Worm (Caenorhabditis elegans) whole organism, L1 larva: ENCODE measurements around the gene aly-3.
A peak's percentile ranks its signal among the peaks of the same experiment; 100 is the strongest.

ENCODE experiments used
- C04F5.9 ChIP-seq: sonication (generic microtip); optimal IDR thresholded peaks from 2 replicates; lab custom pipeline; 2016; ENCODE audit warnings: missing genetic modification characterization, missing compliant biosample characterization
- C16A3.4 ChIP-seq: fragments of 150-350 bp; optimal IDR thresholded peaks from 2 replicates; lab custom pipeline; 2014; ENCODE audit warnings: missing biosample characterization, missing genetic modification characterization
- Y116A8C.19 ChIP-seq: sonication (generic microtip); optimal IDR thresholded peaks from 2 replicates; lab custom pipeline; 2016; ENCODE audit warnings: missing compliant biosample characterization, missing genetic modification characterization, borderline replicate concordance
- alr-1 ChIP-seq: fragments of 200-800 bp; sonication (Bioruptor generic); optimal IDR thresholded peaks from 2 replicates; lab custom pipeline; 2018; ENCODE audit warnings: borderline replicate concordance, mild to moderate bottlenecking, missing genetic modification characterization, missing compliant biosample characterization
- blmp-1 ChIP-seq: fragments of 150-350 bp; optimal IDR thresholded peaks from 2 replicates; lab custom pipeline; 2014; ENCODE audit warnings: missing biosample characterization, missing genetic modification characterization
- ceh-82 ChIP-seq, 3 experiments: fragments of 150-350 bp in 1 of 3; sonication (generic microtip) in 2 of 3; optimal IDR thresholded peaks; 2 replicates each; lab custom pipeline; 2014 to 2017; ENCODE audit warnings: missing biosample characterization in 3 of 3, missing genetic modification characterization in 3 of 3
- ceh-88 ChIP-seq: fragments of 200-800 bp; sonication (Bioruptor generic); IDR thresholded peaks from 2 replicates; pipeline ENCODE4 v1.3.6; 2022; ENCODE audit warnings: missing genetic modification characterization, missing compliant biosample characterization
- ces-1 ChIP-seq: fragments of 150-350 bp; optimal IDR thresholded peaks from 2 replicates; lab custom pipeline; 2014; ENCODE audit warnings: missing biosample characterization, missing genetic modification reagents, missing genetic modification characterization
- dsc-1 ChIP-seq: sonication (generic microtip); optimal IDR thresholded peaks from 2 replicates; lab custom pipeline; 2016; ENCODE audit warnings: mild to moderate bottlenecking, missing genetic modification characterization, missing compliant biosample characterization
- efl-3 ChIP-seq: fragments of 200-800 bp; sonication (Bioruptor generic); optimal IDR thresholded peaks from 2 replicates; lab custom pipeline; 2018; ENCODE audit warnings: mild to moderate bottlenecking, missing genetic modification characterization, missing compliant biosample characterization
- egl-13 ChIP-seq: sonication (generic microtip); optimal IDR thresholded peaks from 2 replicates; lab custom pipeline; 2016; ENCODE audit warnings: missing genotype, missing genetic modification reagents, missing genetic modification characterization, missing compliant biosample characterization
- egl-27 ChIP-seq, 2 experiments: fragments of 150-350 bp in 1 of 2; sonication (generic microtip); optimal IDR thresholded peaks; 3 replicates each; lab custom pipeline; 2017 to 2018; ENCODE audit warnings: missing biosample characterization in 2 of 2, missing genetic modification characterization in 2 of 2, missing genetic modification reagents in 2 of 2
- elt-2 ChIP-seq: sonication (generic microtip); optimal IDR thresholded peaks from 2 replicates; lab custom pipeline; 2016; ENCODE audit warnings: missing genetic modification characterization, mild to moderate bottlenecking, inconsistent platforms, missing compliant biosample characterization, missing genetic modification reagents
- elt-3 ChIP-seq, 6 experiments: fragments of 150-350 bp in 1 of 6; sonication (generic microtip); optimal IDR thresholded peaks; 2 replicates each; lab custom pipeline; 2017 to 2018; ENCODE audit warnings: missing biosample characterization in 6 of 6, missing genetic modification characterization in 6 of 6, inconsistent platforms in 1 of 6
- fkh-10 ChIP-seq: sonication (generic microtip); optimal IDR thresholded peaks from 2 replicates; lab custom pipeline; 2017; ENCODE audit warnings: missing biosample characterization, missing genetic modification reagents, missing genetic modification characterization
- fkh-8 ChIP-seq: sonication (generic microtip); optimal IDR thresholded peaks from 2 replicates; lab custom pipeline; 2016; ENCODE audit warnings: mild to moderate bottlenecking, missing genetic modification characterization, missing compliant biosample characterization
- grh-1 ChIP-seq: fragments of 200-800 bp; sonication (Bioruptor generic); IDR thresholded peaks from 2 replicates; pipeline ENCODE4 v1.3.6; 2022; ENCODE audit warnings: missing genetic modification reagents, missing genetic modification characterization, missing compliant biosample characterization
- hlh-4 ChIP-seq: sonication (generic microtip); optimal IDR thresholded peaks from 2 replicates; lab custom pipeline; 2016; ENCODE audit warnings: mild to moderate bottlenecking, missing genetic modification characterization, missing compliant biosample characterization
- irx-1 ChIP-seq: sonication (generic microtip); optimal IDR thresholded peaks from 2 replicates; lab custom pipeline; 2016; ENCODE audit warnings: missing genetic modification characterization, missing compliant biosample characterization
- isw-1 ChIP-seq: fragments of 200-800 bp; sonication (Bioruptor generic); IDR thresholded peaks from 2 replicates; pipeline ENCODE4 v1.3.6; 2022; ENCODE audit warnings: missing genetic modification characterization, missing compliant biosample characterization
- jun-1 ChIP-seq: fragments of 150-350 bp; optimal IDR thresholded peaks from 2 replicates; lab custom pipeline; 2014; ENCODE audit warnings: missing biosample characterization, missing genetic modification reagents, missing genetic modification characterization
- lin-13 ChIP-seq: fragments of 150-350 bp; optimal IDR thresholded peaks from 2 replicates; lab custom pipeline; 2014; ENCODE audit warnings: missing biosample characterization, missing genetic modification reagents, missing genetic modification characterization
- lin-14 ChIP-seq: fragments of 200-800 bp; sonication (Bioruptor generic); optimal IDR thresholded peaks from 2 replicates; lab custom pipeline; 2018; ENCODE audit warnings: mild to moderate bottlenecking, missing genetic modification characterization, moderate library complexity, missing compliant biosample characterization
- lin-35 ChIP-seq, 2 experiments: fragments of 150-350 bp; optimal IDR thresholded peaks; 2 replicates each; lab custom pipeline; 2014; ENCODE audit warnings: missing biosample characterization in 2 of 2, missing genetic modification characterization in 2 of 2, missing genetic modification reagents in 2 of 2
- lsy-2 ChIP-seq, 2 experiments: fragments of 150-350 bp; optimal IDR thresholded peaks; 2 replicates each; lab custom pipeline; 2014; ENCODE audit warnings: missing biosample characterization in 2 of 2, missing genetic modification characterization in 2 of 2
- mab-9 ChIP-seq: fragments of 200-800 bp; sonication (Bioruptor generic); IDR thresholded peaks from 2 replicates; pipeline ENCODE4 v1.3.6; 2022; ENCODE audit warnings: missing genetic modification reagents, missing genetic modification characterization, missing compliant biosample characterization
- mdl-1 ChIP-seq, 2 experiments: fragments of 150-350 bp; optimal IDR thresholded peaks; 2 replicates each; lab custom pipeline; 2014 to 2017; ENCODE audit warnings: missing biosample characterization in 2 of 2, missing genetic modification characterization in 2 of 2, inconsistent platforms in 1 of 2
- mef-2 ChIP-seq: fragments of 150-350 bp; optimal IDR thresholded peaks from 2 replicates; lab custom pipeline; 2014; ENCODE audit warnings: missing biosample characterization, missing genetic modification characterization
- mep-1 ChIP-seq: fragments of 150-350 bp; optimal IDR thresholded peaks from 2 replicates; lab custom pipeline; 2014; ENCODE audit warnings: missing biosample characterization, missing genetic modification characterization
- nhr-12 ChIP-seq: sonication (generic microtip); optimal IDR thresholded peaks from 2 replicates; lab custom pipeline; 2017; ENCODE audit warnings: missing biosample characterization, missing genetic modification characterization
- nhr-47 ChIP-seq: sonication (generic microtip); optimal IDR thresholded peaks from 2 replicates; lab custom pipeline; 2016; ENCODE audit warnings: mild to moderate bottlenecking, missing genetic modification characterization, moderate library complexity, missing compliant biosample characterization
- nhr-71 ChIP-seq: sonication (generic microtip); optimal IDR thresholded peaks from 2 replicates; lab custom pipeline; 2016; ENCODE audit warnings: mild to moderate bottlenecking, missing genetic modification characterization, moderate library complexity, missing compliant biosample characterization
- nhr-85 ChIP-seq: sonication (generic microtip); peaks from one replicate; lab custom pipeline; 2016; ENCODE audit warnings: missing genetic modification characterization, inconsistent platforms, missing compliant biosample characterization
- nhr-90 ChIP-seq: sonication (generic microtip); optimal IDR thresholded peaks from 2 replicates; lab custom pipeline; 2016; ENCODE audit warnings: mild to moderate bottlenecking, missing genetic modification characterization, missing compliant biosample characterization; ENCODE audit not compliant: poor library complexity
- pqm-1 ChIP-seq: sonication (generic microtip); optimal IDR thresholded peaks from 3 replicates; lab custom pipeline; 2017; ENCODE audit warnings: missing biosample characterization, missing genetic modification characterization
- snpc-4 ChIP-seq: fragments of 150-350 bp; optimal IDR thresholded peaks from 2 replicates; lab custom pipeline; 2014; ENCODE audit warnings: missing biosample characterization, missing genetic modification characterization
- snu-23 ChIP-seq: sonication (generic microtip); optimal IDR thresholded peaks from 2 replicates; lab custom pipeline; 2016; ENCODE audit warnings: missing genetic modification characterization, missing compliant biosample characterization
- sox-4 ChIP-seq: sonication (generic microtip); optimal IDR thresholded peaks from 2 replicates; lab custom pipeline; 2016; ENCODE audit warnings: missing genetic modification characterization, missing compliant biosample characterization
- sup-37 ChIP-seq: fragments of 200-800 bp; sonication (Bioruptor generic); optimal IDR thresholded peaks from 2 replicates; lab custom pipeline; 2018; ENCODE audit warnings: mild to moderate bottlenecking, missing genetic modification characterization, missing compliant biosample characterization
- unc-30 ChIP-seq: sonication (generic microtip); optimal IDR thresholded peaks from 2 replicates; lab custom pipeline; 2017; ENCODE audit warnings: missing biosample characterization, missing genetic modification characterization
- unc-62 ChIP-seq: fragments of 150-350 bp; optimal IDR thresholded peaks from 2 replicates; lab custom pipeline; 2014; ENCODE audit warnings: missing biosample characterization, missing genetic modification reagents, missing genetic modification characterization
- unc-86 ChIP-seq: sonication (generic microtip); optimal IDR thresholded peaks from 2 replicates; lab custom pipeline; 2016; ENCODE audit warnings: missing genetic modification characterization, missing compliant biosample characterization
- zag-1 ChIP-seq: fragments of 150-350 bp; optimal IDR thresholded peaks from 2 replicates; lab custom pipeline; 2014; ENCODE audit warnings: missing biosample characterization, missing genetic modification characterization
- zip-4 ChIP-seq: fragments of 200-800 bp; sonication (Bioruptor generic); optimal IDR thresholded peaks from 2 replicates; lab custom pipeline; 2018; ENCODE audit warnings: mild to moderate bottlenecking, missing genetic modification characterization, moderate library complexity, missing compliant biosample characterization

aly-3 gene

DNA sequence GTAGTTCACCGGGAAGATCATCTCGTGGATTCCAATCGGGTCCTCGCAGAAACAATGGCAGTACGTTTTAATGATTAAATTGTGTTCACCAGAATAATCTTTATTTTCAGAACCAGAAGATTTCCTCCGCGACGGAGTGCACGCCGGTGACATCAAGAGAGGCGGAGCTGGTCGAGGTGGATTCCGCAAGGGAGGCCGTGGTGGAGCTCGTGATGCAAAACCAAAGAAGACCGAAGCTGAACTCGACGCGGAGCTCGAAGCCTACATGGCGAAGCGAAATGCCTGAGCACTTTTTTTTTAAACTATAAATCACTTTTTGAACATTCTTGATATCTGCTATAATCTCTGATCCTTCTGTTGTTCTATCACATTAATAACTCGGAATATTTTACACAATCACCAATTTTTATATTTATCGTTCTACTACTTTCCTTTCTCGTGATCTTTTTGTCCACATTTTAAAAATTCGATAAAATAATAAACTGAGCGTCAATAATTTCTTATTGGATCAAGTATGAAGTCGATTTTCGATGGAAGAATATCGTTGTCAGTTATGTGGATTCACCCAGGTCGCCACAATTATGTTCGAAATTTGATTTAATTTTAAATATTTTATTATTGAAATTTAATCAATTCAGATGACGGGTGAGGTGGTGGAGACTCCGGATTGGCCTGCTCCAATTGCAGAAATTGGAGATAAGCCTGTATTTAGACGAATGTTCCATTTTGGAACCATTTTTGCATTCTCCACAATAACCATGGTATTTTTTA is 1.4 kb downstream of the aly-3 start, which contains the start of gene dhhc-6:
Gene dhhc-6, plus strand, starts transcription at position 639 of the 771 bp plus-strand sequence.
- TF ChIP-seq alr-1 (tag; lab: Kevin White, UChicago) (no peak), C16A3.4 (tag; lab: Kevin White, UChicago) (no peak), nhr-90 (tag; lab: Kevin White, UChicago) (no peak), zag-1 (tag; lab: Kevin White, UChicago) (no peak), C04F5.9 (tag; lab: Kevin White, UChicago) (no peak), nhr-85 (no peak), unc-62 (GFP tag; lab: Kevin White, UChicago) (no peak), ceh-82 (tag; optimal IDR thresholded peaks at IDR 0.05; lab: Kevin White, UChicago) (no peak), fkh-10 (GFP tag; lab: Kevin White, UChicago) (no peak), dsc-1 (no peak), egl-13 (tag; lab: Kevin White, UChicago) (no peak), ces-1 (no peak), snpc-4 (tag; lab: Kevin White, UChicago) (no peak), blmp-1 (tag; lab: Kevin White, UChicago) (no peak), jun-1 (tag; lab: Kevin White, UChicago) (no peak), mef-2 (tag; lab: Kevin White, UChicago) (no peak), grh-1 (GFP tag; lab: Robert Waterston, UW) (no peak), elt-3 (tag; optimal IDR thresholded peaks at IDR 0.05; lab: Kevin White, UChicago) (no peak)

- TF ChIP-seq lin-13 (GFP tag; lab: Kevin White, UChicago) (no peak), mdl-1 (tag; optimal IDR thresholded peaks at IDR 0.05; lab: Kevin White, UChicago) (no peak), lin-14 (peak; percentile 51), pqm-1 (tag; lab: Kevin White, UChicago) (no peak), snu-23 (GFP tag; lab: Kevin White, UChicago) (no peak), grh-1 (GFP tag; lab: Robert Waterston, UW) (no peak), fkh-8 (tag; lab: Kevin White, UChicago) (peak; percentile 55), mab-9 (GFP tag; lab: Robert Waterston, UW) (no peak), mep-1 (tag; lab: Kevin White, UChicago) (peak; percentile 2), unc-30 (tag; lab: Kevin White, UChicago) (no peak), nhr-71 (tag; lab: Kevin White, UChicago) (peak; percentile 26), ceh-82 (tag; optimal IDR thresholded peaks at IDR 0.05; lab: Kevin White, UChicago) (no peak), lsy-2 (tag; optimal IDR thresholded peaks at IDR 0.05; lab: Kevin White, UChicago) (no peak), nhr-12 (no peak), zip-4 (GFP tag; lab: Kevin White, UChicago) (no peak), unc-62 (GFP tag; lab: Kevin White, UChicago) (no peak), nhr-85 (no peak), efl-3 (GFP tag; lab: Kevin White, UChicago) (no peak), hlh-4 (no peak), isw-1 (GFP tag; lab: Robert Waterston, UW) (no peak), sup-37 (no peak), sox-4 (tag; lab: Kevin White, UChicago) (no peak), nhr-47 (tag; lab: Kevin White, UChicago) (peak; percentile 27), unc-86 (no peak), irx-1 (tag; lab: Kevin White, UChicago) (no peak), lin-35 (GFP tag; optimal IDR thresholded peaks at IDR 0.05; lab: Kevin White, UChicago) (no peak), egl-27 (tag; optimal IDR thresholded peaks at IDR 0.05; lab: Kevin White, UChicago) (no peak), ceh-88 (GFP tag; lab: Robert Waterston, UW) (no peak), elt-2 (no peak), Y116A8C.19 (tag; lab: Kevin White, UChicago) (no peak)
Observed at ce11 chrIV:12126740-12127472, 3.8 kb downstream of the aly-3 start.
